Worm (Caenorhabditis elegans) whole organism, L1 larva: ENCODE results near the gene F54F7.14.

ENCODE experiments used
- egl-27 ChIP-seq, 2 experiments: fragments of 150-350 bp in 1 of 2; sonication (generic microtip); optimal IDR thresholded peaks; 3 replicates each; lab custom pipeline; 2017 to 2018; ENCODE audit warnings: missing biosample characterization in 2 of 2, missing genetic modification characterization in 2 of 2, missing genetic modification reagents in 2 of 2
- elt-3 ChIP-seq, 6 experiments: fragments of 150-350 bp in 1 of 6; sonication (generic microtip); optimal IDR thresholded peaks; 2 replicates each; lab custom pipeline; 2017 to 2018; ENCODE audit warnings: missing biosample characterization in 6 of 6, missing genetic modification characterization in 6 of 6, inconsistent platforms in 1 of 6
- lin-13 ChIP-seq: fragments of 150-350 bp; optimal IDR thresholded peaks from 2 replicates; lab custom pipeline; 2014; ENCODE audit warnings: missing biosample characterization, missing genetic modification reagents, missing genetic modification characterization
- lin-39 ChIP-seq: fragments of 150-350 bp; optimal IDR thresholded peaks from 2 replicates; lab custom pipeline; 2014; ENCODE audit warnings: missing biosample characterization, missing genetic modification reagents, missing genetic modification characterization
- mdl-1 ChIP-seq, 2 experiments: fragments of 150-350 bp; optimal IDR thresholded peaks; 2 replicates each; lab custom pipeline; 2014 to 2017; ENCODE audit warnings: missing biosample characterization in 2 of 2, missing genetic modification characterization in 2 of 2, inconsistent platforms in 1 of 2
- nhr-11 ChIP-seq: fragments of 150-350 bp; optimal IDR thresholded peaks from 2 replicates; lab custom pipeline; 2014; ENCODE audit warnings: missing biosample characterization, missing genetic modification characterization
- nhr-19 ChIP-seq: fragments of 200-800 bp; sonication (Bioruptor generic); conservative IDR thresholded peaks from 2 replicates; pipeline ENCODE4 v1.3.6; 2022; ENCODE audit warnings: missing genetic modification characterization, missing compliant biosample characterization
- rnt-1 ChIP-seq: sonication (generic microtip); optimal IDR thresholded peaks from 2 replicates; lab custom pipeline; 2016; ENCODE audit warnings: mild to moderate bottlenecking, missing genetic modification characterization, moderate library complexity, missing compliant biosample characterization
- skn-1 ChIP-seq: fragments of 150-350 bp; optimal IDR thresholded peaks from 2 replicates; lab custom pipeline; 2014; ENCODE audit warnings: missing biosample characterization, missing genetic modification characterization
- unc-62 ChIP-seq: fragments of 150-350 bp; optimal IDR thresholded peaks from 2 replicates; lab custom pipeline; 2014; ENCODE audit warnings: missing biosample characterization, missing genetic modification reagents, missing genetic modification characterization
- ztf-11 ChIP-seq, 2 experiments: sonication (generic microtip); optimal IDR thresholded peaks; 2 replicates each; lab custom pipeline; 2016 to 2017; ENCODE audit warnings: missing genetic modification characterization in 2 of 2, missing biosample characterization in 1 of 2, missing compliant biosample characterization in 1 of 2

DNA sequence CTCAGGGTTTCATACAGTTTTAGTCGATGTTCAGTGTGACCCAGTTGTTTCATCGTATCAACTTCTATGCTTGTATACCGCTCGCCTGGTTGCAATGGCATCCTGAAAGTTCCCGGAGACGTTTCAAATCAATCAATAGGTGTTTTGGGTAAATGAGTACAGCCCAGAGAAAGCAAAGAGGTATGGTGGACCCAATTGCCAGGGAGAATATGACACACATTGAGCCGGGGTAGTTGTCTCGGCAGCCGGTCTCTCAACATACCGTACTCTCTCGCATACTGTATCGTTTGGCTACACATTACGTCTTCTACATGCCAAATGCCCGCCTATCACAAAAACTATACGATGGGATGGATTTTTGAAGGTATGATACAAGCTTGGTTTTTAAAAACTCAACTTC lies 47.4 kb downstream of the F54F7.14 start, which contains the start of gene Y62H9A.9:
- TF ChIP-seq lin-13 (GFP tag; lab: Kevin White, UChicago) (no peak), unc-62 (GFP tag; lab: Kevin White, UChicago) (no peak), elt-3 (tag; optimal IDR thresholded peaks at IDR 0.05; lab: Kevin White, UChicago) (no peak), nhr-19 (GFP tag; lab: Robert Waterston, UW) (no peak), egl-27 (tag; optimal IDR thresholded peaks at IDR 0.05; lab: Kevin White, UChicago) (no peak), ztf-11 (tag; optimal IDR thresholded peaks at IDR 0.05; lab: Kevin White, UChicago) (no peak), rnt-1 (tag; lab: Kevin White, UChicago) (no peak), skn-1 (tag; lab: Kevin White, UChicago) (no peak), lin-39 (tag; lab: Kevin White, UChicago) (no peak), nhr-11 (tag; lab: Kevin White, UChicago) (no peak), mdl-1 (tag; optimal IDR thresholded peaks at IDR 0.05; lab: Kevin White, UChicago) (no peak)
